Worm (Caenorhabditis elegans) whole organism, L2 larva: ENCODE results near the gene hlh-34.

Experiments
- ama-1 ChIP-seq: fragments of 150-350 bp; optimal IDR thresholded peaks from 2 replicates; lab custom pipeline; 2018; ENCODE audit warnings: inconsistent platforms
- blmp-1 ChIP-seq: sonication (generic microtip); optimal IDR thresholded peaks from 2 replicates; lab custom pipeline; 2017; ENCODE audit warnings: missing genetic modification characterization, mild to moderate bottlenecking, missing compliant biosample characterization, antibody characterized with exemption, moderate library complexity; ENCODE audit not compliant: insufficient read depth
- lin-39 ChIP-seq: fragments of 150-350 bp; optimal IDR thresholded peaks from 2 replicates; lab custom pipeline; 2014; ENCODE audit warnings: missing biosample characterization, missing genetic modification reagents, missing genetic modification characterization
- lsy-2 ChIP-seq, 2 experiments: fragments of 150-350 bp in 1 of 2; sonication (generic microtip) in 1 of 2; optimal IDR thresholded peaks; 2 replicates each; lab custom pipeline; 2014 to 2017; ENCODE audit warnings: missing biosample characterization in 2 of 2, missing genetic modification characterization in 2 of 2
- mab-5 ChIP-seq: fragments of 150-350 bp; optimal IDR thresholded peaks from 2 replicates; lab custom pipeline; 2014; ENCODE audit warnings: missing biosample characterization, missing genetic modification characterization
- mdl-1 ChIP-seq, 2 experiments: fragments of 150-350 bp in 1 of 2; sonication (generic microtip) in 1 of 2; optimal IDR thresholded peaks; 2 replicates each; lab custom pipeline; 2017; ENCODE audit warnings: missing biosample characterization in 2 of 2, missing genetic modification characterization in 2 of 2

DNA sequence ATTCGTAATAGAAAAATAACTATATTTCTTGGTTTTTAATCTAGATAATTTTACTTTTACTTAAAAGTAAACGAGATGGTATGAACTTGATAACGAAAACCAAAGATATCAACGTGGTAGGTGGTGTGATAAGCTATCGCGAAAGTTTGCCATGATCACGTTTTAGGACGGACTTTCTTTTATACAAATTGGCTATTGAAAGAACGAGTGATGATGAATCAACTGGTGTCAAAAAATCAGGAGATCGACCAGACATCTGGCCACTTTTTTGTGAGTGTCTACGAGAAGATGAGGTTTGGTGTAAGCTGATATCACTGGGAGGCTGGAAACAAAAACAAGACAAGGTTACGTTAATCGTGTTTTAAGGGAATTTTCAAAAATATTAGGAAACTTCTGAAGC is 48.0 kb downstream of the hlh-34 start:
- TF ChIP-seq blmp-1 (tag; lab: Kevin White, UChicago) (peak; percentile 87), lin-39 (tag; lab: Kevin White, UChicago) (no peak), mdl-1 (tag; optimal IDR thresholded peaks at IDR 0.05; lab: Kevin White, UChicago) (no peak), mab-5 (tag; lab: Kevin White, UChicago) (no peak), lsy-2 (tag; optimal IDR thresholded peaks at IDR 0.05; lab: Kevin White, UChicago) (no peak), ama-1 (lab: Kevin White, UChicago) (no peak)
